Worm (Caenorhabditis elegans) whole organism, L4 larva: Measurements from ENCODE around the gene myo-2.

ENCODE experiments used
- D1046.2 ChIP-seq: fragments of 200-800 bp; sonication (Bioruptor generic); IDR thresholded peaks from 2 replicates; pipeline ENCODE4 v1.3.6; 2022; ENCODE audit warnings: missing genetic modification characterization, missing compliant biosample characterization
- F44E2.7 ChIP-seq: fragments of 200-800 bp; sonication (Bioruptor generic); IDR thresholded peaks from 2 replicates; pipeline ENCODE4 v2.1.2; 2022; ENCODE audit warnings: missing genetic modification characterization, missing compliant biosample characterization
- F49E8.2 ChIP-seq: sonication (generic microtip); optimal IDR thresholded peaks from 2 replicates; lab custom pipeline; 2016; ENCODE audit warnings: missing compliant biosample characterization, mild to moderate bottlenecking, missing genetic modification characterization, borderline replicate concordance
- R02D3.7 ChIP-seq: fragments of 150-350 bp; sonication (generic microtip); optimal IDR thresholded peaks from 3 replicates; lab custom pipeline; 2014; ENCODE audit warnings: missing biosample characterization, missing genetic modification characterization
- Y75B8A.6 ChIP-seq: fragments of 200-800 bp; sonication (Bioruptor generic); IDR thresholded peaks from 2 replicates; pipeline ENCODE4 v1.3.6; 2022; ENCODE audit warnings: missing genetic modification reagents, missing genetic modification characterization, missing compliant biosample characterization
- ZK337.2 ChIP-seq: fragments of 200-800 bp; sonication (Bioruptor generic); IDR thresholded peaks from 2 replicates; pipeline ENCODE4 v1.3.6; 2022; ENCODE audit warnings: missing genetic modification reagents, missing genetic modification characterization, missing compliant biosample characterization
- aly-2 ChIP-seq: sonication (generic microtip); optimal IDR thresholded peaks from 2 replicates; lab custom pipeline; 2018; ENCODE audit warnings: missing biosample characterization, missing genetic modification characterization
- ceh-32 ChIP-seq: sonication (generic microtip); optimal IDR thresholded peaks from 2 replicates; lab custom pipeline; 2016; ENCODE audit warnings: mild to moderate bottlenecking, missing genetic modification characterization, missing compliant biosample characterization; ENCODE audit not compliant: poor library complexity
- ceh-82 ChIP-seq: sonication (generic microtip); optimal IDR thresholded peaks from 2 replicates; lab custom pipeline; 2017; ENCODE audit warnings: missing biosample characterization, missing genetic modification characterization
- ces-1 ChIP-seq: fragments of 150-350 bp; sonication (generic microtip); optimal IDR thresholded peaks from 4 replicates; lab custom pipeline; 2014; ENCODE audit warnings: missing biosample characterization, missing genetic modification reagents, missing genetic modification characterization
- daf-16 ChIP-seq, 3 experiments: sonication (generic microtip); optimal IDR thresholded peaks; 2 replicates each; lab custom pipeline; 2016 to 2017; ENCODE audit warnings: missing genetic modification characterization in 3 of 3, missing genetic modification reagents in 3 of 3, mild to moderate bottlenecking in 2 of 3, missing compliant biosample characterization in 2 of 3, missing biosample characterization in 1 of 3, moderate library complexity in 1 of 3
- dve-1 ChIP-seq: sonication (generic microtip); optimal IDR thresholded peaks from 2 replicates; lab custom pipeline; 2017; ENCODE audit warnings: antibody characterized with exemption, mild to moderate bottlenecking, missing genetic modification characterization, missing compliant biosample characterization; ENCODE audit not compliant: insufficient read depth
- fkh-10 ChIP-seq: fragments of 150-350 bp; optimal IDR thresholded peaks from 2 replicates; lab custom pipeline; 2014; ENCODE audit warnings: missing biosample characterization, missing genetic modification reagents, missing genetic modification characterization
- fos-1 ChIP-seq: fragments of 150-350 bp; optimal IDR thresholded peaks from 2 replicates; lab custom pipeline; 2014; ENCODE audit warnings: missing biosample characterization, missing genetic modification characterization
- hlh-11 ChIP-seq: fragments of 200-800 bp; sonication (Bioruptor generic); optimal IDR thresholded peaks from 2 replicates; lab custom pipeline; 2018; ENCODE audit warnings: mild to moderate bottlenecking, missing genetic modification characterization, missing compliant biosample characterization
- lim-7 ChIP-seq: fragments of 200-800 bp; sonication (Bioruptor generic); IDR thresholded peaks from 2 replicates; pipeline ENCODE4 v1.3.6; 2022; ENCODE audit warnings: missing genetic modification characterization, missing compliant biosample characterization
- lin-15B ChIP-seq: fragments of 150-350 bp; sonication (generic microtip); optimal IDR thresholded peaks from 3 replicates; lab custom pipeline; 2014; ENCODE audit warnings: missing biosample characterization, missing genetic modification characterization
- lin-29 ChIP-seq: fragments of 200-800 bp; sonication (Bioruptor generic); IDR thresholded peaks from 2 replicates; pipeline ENCODE4 v1.3.6; 2022; ENCODE audit warnings: missing genetic modification reagents, missing genetic modification characterization, missing compliant biosample characterization
- lir-3 ChIP-seq: sonication (generic microtip); optimal IDR thresholded peaks from 2 replicates; lab custom pipeline; 2016; ENCODE audit warnings: mild to moderate bottlenecking, missing genetic modification characterization, missing compliant biosample characterization
- mdl-1 ChIP-seq, 2 experiments: fragments of 150-350 bp in 1 of 2; sonication (generic microtip) in 1 of 2; optimal IDR thresholded peaks; 2 replicates each; lab custom pipeline; 2014 to 2017; ENCODE audit warnings: missing biosample characterization in 2 of 2, missing genetic modification characterization in 2 of 2
- mdt-29 ChIP-seq: fragments of 200-800 bp; sonication (Bioruptor generic); IDR thresholded peaks from 2 replicates; pipeline ENCODE4 v1.3.6; 2022; ENCODE audit warnings: missing genetic modification reagents, missing genetic modification characterization, missing compliant biosample characterization
- mes-2 ChIP-seq: sonication (generic microtip); optimal IDR thresholded peaks from 2 replicates; lab custom pipeline; 2016; ENCODE audit warnings: missing genotype, mild to moderate bottlenecking, missing genetic modification characterization, missing compliant biosample characterization; ENCODE audit not compliant: poor library complexity, severe bottlenecking
- mxl-2 ChIP-seq: fragments of 200-800 bp; sonication (Bioruptor generic); conservative IDR thresholded peaks from 2 replicates; pipeline ENCODE4 v1.3.6; 2022; ENCODE audit warnings: missing genetic modification reagents, missing genetic modification characterization, missing compliant biosample characterization
- mxl-3 ChIP-seq: fragments of 200-800 bp; sonication (Bioruptor generic); optimal IDR thresholded peaks from 2 replicates; lab custom pipeline; 2018; ENCODE audit warnings: mild to moderate bottlenecking, missing genetic modification characterization, missing compliant biosample characterization
- nhr-111 ChIP-seq: fragments of 200-800 bp; sonication (Bioruptor generic); optimal IDR thresholded peaks from 2 replicates; lab custom pipeline; 2018; ENCODE audit warnings: mild to moderate bottlenecking, missing genetic modification characterization, missing compliant biosample characterization
- nhr-237 ChIP-seq: sonication (generic microtip); optimal IDR thresholded peaks from 2 replicates; lab custom pipeline; 2017; ENCODE audit warnings: missing biosample characterization, missing genetic modification characterization
- nhr-41 ChIP-seq: fragments of 200-800 bp; sonication (Bioruptor generic); IDR thresholded peaks from 2 replicates; pipeline ENCODE4 v1.3.6; 2022; ENCODE audit warnings: missing genetic modification reagents, missing genetic modification characterization, missing compliant biosample characterization
- nhr-42 ChIP-seq: fragments of 200-800 bp; sonication (Bioruptor generic); IDR thresholded peaks from 2 replicates; pipeline ENCODE4 v1.3.6; 2022; ENCODE audit warnings: missing genetic modification characterization, missing compliant biosample characterization
- nhr-48 ChIP-seq: sonication (generic microtip); optimal IDR thresholded peaks from 2 replicates; lab custom pipeline; 2016; ENCODE audit warnings: mild to moderate bottlenecking, missing genetic modification characterization, missing compliant biosample characterization
- nhr-6 ChIP-seq: fragments of 150-350 bp; optimal IDR thresholded peaks from 2 replicates; lab custom pipeline; 2014; ENCODE audit warnings: missing biosample characterization, missing genetic modification characterization
- nhr-76 ChIP-seq: fragments of 150-350 bp; optimal IDR thresholded peaks from 2 replicates; lab custom pipeline; 2014; ENCODE audit warnings: missing biosample characterization, missing genetic modification characterization
- pha-4 ChIP-seq, 2 experiments: fragments of 150-350 bp in 1 of 2; fragments of 200-800 bp in 1 of 2; sonication (Bioruptor generic) in 1 of 2; IDR thresholded peaks in 1 of 2; optimal IDR thresholded peaks in 1 of 2; 2 replicates each; pipeline versions ENCODE4 v1.3.6 to Lab custom; 2014 to 2022; ENCODE audit warnings: missing genetic modification characterization in 2 of 2, missing genetic modification reagents in 2 of 2, missing biosample characterization in 1 of 2, missing compliant biosample characterization in 1 of 2
- php-3 ChIP-seq: fragments of 200-800 bp; sonication (Bioruptor generic); IDR thresholded peaks from 2 replicates; pipeline ENCODE4 v1.3.6; 2022; ENCODE audit warnings: missing genetic modification reagents, missing genetic modification characterization, missing compliant biosample characterization
- set-16 ChIP-seq: fragments of 200-800 bp; sonication (Bioruptor generic); IDR thresholded peaks from 2 replicates; pipeline ENCODE4 v1.3.6; 2022; ENCODE audit warnings: missing genetic modification reagents, missing genetic modification characterization, missing compliant biosample characterization
- snpc-1.2 ChIP-seq: fragments of 200-800 bp; sonication (Bioruptor generic); IDR thresholded peaks from 2 replicates; pipeline ENCODE4 v1.3.6; 2022; ENCODE audit warnings: missing genetic modification reagents, missing genetic modification characterization, missing compliant biosample characterization
- tag-97 ChIP-seq: fragments of 200-800 bp; sonication (Bioruptor generic); IDR thresholded peaks from 2 replicates; pipeline ENCODE4 v1.3.6; 2022; ENCODE audit warnings: missing genetic modification characterization, missing compliant biosample characterization
- tra-1 ChIP-seq: fragments of 200-800 bp; sonication (Bioruptor generic); IDR thresholded peaks from 2 replicates; pipeline ENCODE4 v1.3.6; 2022; ENCODE audit warnings: missing genetic modification reagents, missing genetic modification characterization, missing compliant biosample characterization
- unc-62 ChIP-seq, 3 experiments: fragments of 150-350 bp in 1 of 3; sonication (generic microtip); optimal IDR thresholded peaks in 2 of 3; peaks in 1 of 3; 1 replicate in 1 of 3; 2 replicates in 2 of 3; lab custom pipeline; 2014 to 2017; ENCODE audit warnings: missing biosample characterization in 3 of 3, missing genetic modification characterization in 3 of 3, missing genetic modification reagents in 3 of 3, missing genotype in 1 of 3
- vab-7 ChIP-seq: fragments of 200-800 bp; sonication (Bioruptor generic); IDR thresholded peaks from 2 replicates; pipeline ENCODE4 v1.3.6; 2022; ENCODE audit warnings: missing genetic modification reagents, missing genetic modification characterization, missing compliant biosample characterization
- zfp-3 ChIP-seq: fragments of 200-800 bp; sonication (Bioruptor generic); conservative IDR thresholded peaks from 2 replicates; pipeline ENCODE4 v1.3.6; 2022; ENCODE audit warnings: missing genetic modification reagents, missing genetic modification characterization, missing compliant biosample characterization

The myo-2 gene

DNA sequence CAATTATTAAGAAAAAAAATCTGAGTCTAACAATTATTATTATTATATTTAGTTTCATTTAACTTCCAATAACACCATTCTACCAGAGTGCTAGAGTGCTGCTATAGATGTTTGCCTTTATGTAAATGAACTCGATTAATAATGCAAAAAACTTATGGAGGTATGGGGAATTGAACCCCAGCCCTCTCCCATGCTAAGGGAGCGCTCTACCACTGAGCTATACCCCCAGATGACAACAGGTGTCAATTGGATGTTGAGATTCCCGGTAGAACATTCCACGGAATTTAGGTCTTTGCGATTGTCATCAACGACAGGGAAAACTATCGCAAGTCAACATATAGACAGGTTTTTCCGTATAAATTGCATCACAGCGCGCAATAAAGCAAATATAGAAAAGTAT, 9.8 kb upstream of the myo-2 start (continued):
- TF ChIP-seq mxl-2 (GFP tag; lab: Robert Waterston, UW) (no peak), aly-2 (tag; lab: Kevin White, UChicago) (peak; percentile 64), tag-97 (GFP tag; lab: Robert Waterston, UW) (no peak), fos-1 (tag; lab: Kevin White, UChicago) (no peak), zfp-3 (GFP tag; lab: Robert Waterston, UW) (peak; percentile 75; the same call in 1 of the 2 replicates), set-16 (GFP tag; lab: Robert Waterston, UW) (no peak), pha-4 (GFP tag; IDR thresholded peaks at IDR 0.05; lab: Robert Waterston, UW) (peak; percentile 85; the same call in 1 of the 2 replicates), pha-4 (tag; optimal IDR thresholded peaks at IDR 0.05; lab: Kevin White, UChicago) (no peak), fkh-10 (GFP tag; lab: Kevin White, UChicago) (no peak), hlh-11 (tag; lab: Kevin White, UChicago) (peak; percentile 67), R02D3.7 (tag; lab: Kevin White, UChicago) (peak; percentile 24), nhr-41 (0 out of 2 replicates have a peak, but pooled peaks have one; percentile 26), snpc-1.2 (GFP tag; lab: Robert Waterston, UW) (no peak; the same call in 1 of the 2 replicates), nhr-42 (GFP tag; lab: Robert Waterston, UW) (0 out of 2 replicates have a peak, but pooled peaks have one; percentile 65), daf-16 (GFP tag; optimal IDR thresholded peaks at IDR 0.05; lab: Kevin White, UChicago) (peak; percentile 23 to 81), daf-16 (tag; optimal IDR thresholded peaks at IDR 0.05; lab: Kevin White, UChicago) (peak; percentile 73), F44E2.7 (0 out of 2 replicates have a peak, but pooled peaks have one; percentile 13), F49E8.2 (tag; lab: Kevin White, UChicago) (peak; percentile 71)

DNA sequence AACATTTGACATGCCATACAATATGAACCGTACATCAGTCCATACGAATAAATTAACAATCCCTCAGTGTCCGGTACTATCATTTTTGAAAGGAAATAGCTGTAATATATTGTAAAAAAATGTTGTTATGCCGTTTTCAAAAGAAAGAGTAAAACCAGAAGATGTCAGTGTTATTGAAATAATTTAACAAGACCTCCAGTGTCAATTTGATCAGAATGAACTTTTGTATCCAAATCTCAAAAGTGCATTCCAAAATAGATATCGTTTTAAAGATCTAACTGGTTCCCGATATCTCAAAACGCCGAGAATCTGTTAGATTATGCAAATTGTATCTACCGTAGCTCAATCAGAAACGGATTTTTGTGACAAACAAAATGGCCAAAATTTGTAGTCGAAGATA, 6.3 kb upstream of the myo-2 start, which contains the start of gene odr-7:
Gene odr-7 (minus strand): TSS at position 101 of the 400 bp plus-strand sequence.
- no peak for TF ChIP-seq unc-62 (GFP tag; optimal IDR thresholded peaks at IDR 0.05 in 1 of 2; lab: Kevin White, UChicago)
- no peak for TF ChIP-seq unc-62 (tag; optimal IDR thresholded peaks at IDR 0.05; lab: Kevin White, UChicago)
- no peak for TF ChIP-seq Y75B8A.6 (GFP tag; lab: Robert Waterston, UW)
- no peak for TF ChIP-seq pha-4 (GFP tag; IDR thresholded peaks at IDR 0.05; lab: Robert Waterston, UW)
- TF ChIP-seq pha-4 (tag; optimal IDR thresholded peaks at IDR 0.05; lab: Kevin White, UChicago): no peak
- no peak for TF ChIP-seq daf-16 (GFP tag; optimal IDR thresholded peaks at IDR 0.05; lab: Kevin White, UChicago)
- no peak for TF ChIP-seq daf-16 (tag; optimal IDR thresholded peaks at IDR 0.05; lab: Kevin White, UChicago)
- no peak for TF ChIP-seq ceh-32 (tag; lab: Kevin White, UChicago)
- TF ChIP-seq nhr-48: no peak
- TF ChIP-seq lir-3: no peak
- TF ChIP-seq snpc-1.2 (GFP tag; lab: Robert Waterston, UW): no peak
- no peak for TF ChIP-seq mxl-3
- TF ChIP-seq D1046.2 (GFP tag; lab: Robert Waterston, UW): no peak
- TF ChIP-seq ceh-82 (tag; lab: Kevin White, UChicago): no peak
- no peak for TF ChIP-seq lim-7
- TF ChIP-seq nhr-6 (tag; lab: Kevin White, UChicago): no peak
- no peak for TF ChIP-seq ces-1 (GFP tag; lab: Kevin White, UChicago)
- no peak for TF ChIP-seq dve-1 (tag; lab: Kevin White, UChicago)
- no peak for TF ChIP-seq nhr-111 (GFP tag; lab: Kevin White, UChicago)

DNA sequence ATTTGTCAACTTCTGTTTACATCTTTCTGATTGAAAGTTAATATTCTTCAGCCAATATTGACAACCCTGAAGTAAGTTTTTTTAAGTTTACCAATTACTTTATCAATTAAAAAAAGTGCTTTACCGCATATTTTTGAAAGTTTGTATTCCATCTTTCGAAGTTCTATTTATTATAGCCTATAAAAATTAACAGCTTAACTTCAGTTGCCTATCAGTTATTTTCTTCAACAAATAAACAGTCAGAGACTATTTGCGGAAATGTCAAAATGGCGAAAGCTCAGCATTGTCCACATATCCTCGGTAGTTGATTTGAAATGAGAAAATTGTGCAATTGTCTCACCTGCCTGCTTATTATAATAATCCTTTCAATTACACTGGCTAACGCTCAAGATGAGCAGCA, 4.4 kb upstream of the myo-2 start, which contains the start of gene T18D3.5:
Gene T18D3.5 (plus strand): TSS at position 301 of the 400 bp plus-strand sequence.
- TF ChIP-seq ZK337.2 (GFP tag; lab: Robert Waterston, UW) (no peak), mdt-29 (no peak), mdl-1 (tag; optimal IDR thresholded peaks at IDR 0.05; lab: Kevin White, UChicago) (no peak), mes-2 (no peak), nhr-237 (tag; lab: Kevin White, UChicago) (no peak), php-3 (GFP tag; lab: Robert Waterston, UW) (no peak), lin-15B (tag; lab: Kevin White, UChicago) (no peak), F44E2.7 (no peak), daf-16 (GFP tag; optimal IDR thresholded peaks at IDR 0.05; lab: Kevin White, UChicago) (no peak), daf-16 (tag; optimal IDR thresholded peaks at IDR 0.05; lab: Kevin White, UChicago) (no peak), vab-7 (GFP tag; lab: Robert Waterston, UW) (no peak), ces-1 (GFP tag; lab: Kevin White, UChicago) (no peak), lin-29 (GFP tag; lab: Robert Waterston, UW) (no peak), nhr-48 (no peak), nhr-76 (tag; lab: Kevin White, UChicago) (no peak), tra-1 (no peak)
